Worm (Caenorhabditis elegans): ENCODE measurements around the gene R13A5.10.

R13A5.10 gene

DNA sequence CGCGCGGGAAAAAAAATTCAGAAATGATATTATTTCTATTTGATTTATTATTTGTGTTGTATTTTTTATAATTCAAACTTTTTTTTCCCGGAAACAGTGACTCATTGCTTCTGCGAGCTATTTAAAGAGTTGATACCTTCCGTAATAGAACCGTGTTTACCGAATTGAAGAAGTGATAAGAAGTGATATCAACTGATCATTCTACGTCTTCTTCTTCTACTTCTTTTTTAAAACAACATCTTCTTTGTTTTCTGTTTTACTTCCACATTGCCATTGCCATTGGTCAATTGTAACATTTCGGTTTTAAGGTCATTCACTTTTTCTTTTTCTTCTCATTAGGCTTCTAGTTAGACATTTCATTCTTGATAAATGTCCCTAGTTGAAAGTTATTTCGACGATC lies 16.7 kb downstream of the R13A5.10 start, which contains the start of gene ttr-32:
TSS of gene ttr-32 (plus strand) at position 314 of the 400 bp plus-strand sequence.
- TF ChIP-seq nhr-12 (tag; optimal IDR thresholded peaks at IDR 0.05) (no peak), nhr-25 (tag; optimal IDR thresholded peaks at IDR 0.05) (peak; percentile 56), sma-3 (GFP tag; optimal IDR thresholded peaks at IDR 0.05) (peak; percentile 41), ceh-16 (tag; optimal IDR thresholded peaks at IDR 0.05) (no peak), F13H6.1 (tag; optimal IDR thresholded peaks at IDR 0.05) (no peak), ama-1 (optimal IDR thresholded peaks at IDR 0.05) (no peak), fos-1 (tag; optimal IDR thresholded peaks at IDR 0.05) (no peak), blmp-1 (tag; optimal IDR thresholded peaks at IDR 0.05; ENCODE audit: insufficient read depth) (no peak)

DNA sequence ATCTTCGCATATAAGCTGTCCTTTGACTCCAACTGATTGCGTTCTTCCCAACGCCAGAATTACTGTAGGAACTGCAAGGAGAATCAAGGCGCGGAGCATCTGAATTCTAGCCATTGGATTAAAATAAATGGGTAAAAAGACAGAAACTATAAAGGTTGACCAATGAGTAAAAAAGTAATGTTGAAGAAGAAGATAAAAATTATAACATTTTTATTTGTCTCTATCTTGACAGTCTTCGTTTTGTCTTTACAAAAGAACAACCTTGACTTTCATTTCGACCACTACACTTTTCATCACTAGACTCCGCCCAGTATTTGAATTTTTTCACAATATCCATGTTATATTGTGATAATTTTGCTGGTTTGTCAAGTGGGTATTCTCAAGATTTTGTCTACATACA lies 17.5 kb downstream of the R13A5.10 start, which contains the start of gene ttr-8:
TSS of gene ttr-8 (minus strand) at position 101 of the 400 bp plus-strand sequence.
- TF ChIP-seq crh-2 (tag; optimal IDR thresholded peaks at IDR 0.05) (no peak), lsy-2 (tag; optimal IDR thresholded peaks at IDR 0.05) (no peak), ztf-1 (GFP tag; conservative IDR thresholded peaks at IDR 0.05) (no peak), ztf-4 (tag; optimal IDR thresholded peaks at IDR 0.05) (no peak), sem-4 (tag; optimal IDR thresholded peaks at IDR 0.05) (no peak)

DNA sequence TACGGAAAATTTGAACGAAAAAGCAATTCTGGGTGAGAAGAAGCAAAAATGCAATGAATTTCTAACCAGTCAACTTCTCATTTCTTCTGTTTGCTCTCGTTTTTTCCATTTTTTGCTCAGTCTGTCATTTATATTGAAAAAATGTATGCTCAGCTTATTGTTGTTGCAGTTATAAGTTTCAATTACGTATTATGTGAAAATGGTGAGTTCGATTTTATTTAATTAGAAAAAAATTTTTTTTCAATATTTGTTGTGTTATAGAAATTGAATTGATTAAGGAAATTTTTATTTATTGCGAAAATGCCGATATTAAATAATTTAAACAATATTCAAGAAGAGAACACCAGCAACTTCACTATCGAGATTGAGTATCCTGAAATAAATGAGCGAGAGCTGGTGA lies 20.9 kb downstream of the R13A5.10 start, which contains the start of gene lgc-12:
TSS of gene lgc-12 (plus strand) at position 301 of the 400 bp plus-strand sequence.
- TF ChIP-seq F13H6.1 (tag; optimal IDR thresholded peaks at IDR 0.05) (no peak), elt-1 (tag; optimal IDR thresholded peaks at IDR 0.05) (no peak), skn-1 (tag; optimal IDR thresholded peaks at IDR 0.05) (no peak), sma-9 (GFP tag; optimal IDR thresholded peaks at IDR 0.05) (no peak), sma-9 (tag; optimal IDR thresholded peaks at IDR 0.05) (no peak), nhr-6 (tag; optimal IDR thresholded peaks at IDR 0.05) (no peak), dmd-4 (tag; optimal IDR thresholded peaks at IDR 0.05) (no peak), lin-39 (tag; optimal IDR thresholded peaks at IDR 0.05) (no peak), aly-2 (tag; optimal IDR thresholded peaks at IDR 0.05) (no peak), mbf-1 (tag; optimal IDR thresholded peaks at IDR 0.05) (no peak), nhr-21 (tag; optimal IDR thresholded peaks at IDR 0.05) (no peak), ztf-4 (tag; optimal IDR thresholded peaks at IDR 0.05) (no peak), nhr-25 (tag; optimal IDR thresholded peaks at IDR 0.05) (no peak), ztf-1 (GFP tag; conservative IDR thresholded peaks at IDR 0.05) (no peak), ama-1 (optimal IDR thresholded peaks at IDR 0.05) (no peak), nhr-237 (tag; optimal IDR thresholded peaks at IDR 0.05) (no peak), fos-1 (tag; optimal IDR thresholded peaks at IDR 0.05) (no peak), C34F6.9 (tag; optimal IDR thresholded peaks at IDR 0.05) (no peak), nhr-12 (tag; optimal IDR thresholded peaks at IDR 0.05) (no peak), alr-1 (tag; optimal IDR thresholded peaks at IDR 0.05) (no peak)

DNA sequence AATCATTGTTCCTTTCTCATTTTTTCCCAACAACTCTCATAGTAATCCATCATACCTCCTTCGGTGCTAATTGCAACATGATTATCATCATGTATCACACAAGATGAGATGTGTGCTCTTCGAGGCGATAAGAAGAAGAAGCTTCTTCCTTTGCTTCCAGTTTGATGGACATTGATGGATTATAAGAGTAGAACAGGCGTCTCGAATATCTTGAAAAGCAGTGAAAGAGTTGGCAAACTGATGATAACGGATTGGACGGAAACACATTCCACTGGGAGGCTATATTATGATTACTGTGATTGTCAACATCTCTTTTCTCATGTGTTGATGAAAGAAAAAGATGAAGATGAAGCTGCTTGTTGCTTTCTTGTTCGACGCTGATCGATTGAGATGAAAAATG lies 22.9 kb downstream of the R13A5.10 start:
- no peak for TF ChIP-seq elt-3 (tag; optimal IDR thresholded peaks at IDR 0.05)
- TF ChIP-seq Y55F3AM.14 (GFP tag; optimal IDR thresholded peaks at IDR 0.05) = no peak
- TF ChIP-seq gmeb-1 (tag; optimal IDR thresholded peaks at IDR 0.05) = no peak
- no peak for TF ChIP-seq nhr-77 (tag; optimal IDR thresholded peaks at IDR 0.05)
- TF ChIP-seq mab-5 (tag; optimal IDR thresholded peaks at IDR 0.05) = peak; percentile 18
- no peak for TF ChIP-seq mbf-1 (tag; optimal IDR thresholded peaks at IDR 0.05)
- TF ChIP-seq nhr-11 (tag; optimal IDR thresholded peaks at IDR 0.05) = no peak
- no peak for TF ChIP-seq elt-1 (tag; optimal IDR thresholded peaks at IDR 0.05)
- peak; percentile 64 for TF ChIP-seq nhr-129 (tag; optimal IDR thresholded peaks at IDR 0.05)
- TF ChIP-seq ceh-16 (tag; optimal IDR thresholded peaks at IDR 0.05) = no peak
- TF ChIP-seq crh-2 (tag; optimal IDR thresholded peaks at IDR 0.05) = no peak
- TF ChIP-seq egl-27 (tag; optimal IDR thresholded peaks at IDR 0.05) = peak; percentile 32
- no peak for TF ChIP-seq nhr-23 (tag; optimal IDR thresholded peaks at IDR 0.05)
- no peak for TF ChIP-seq unc-39 (tag; optimal IDR thresholded peaks at IDR 0.05)
- TF ChIP-seq lsy-2 (tag; optimal IDR thresholded peaks at IDR 0.05) = peak in 1 of 2 experiments; percentile 42
- TF ChIP-seq lin-13 (GFP tag; optimal IDR thresholded peaks at IDR 0.05) = no peak
- no peak for TF ChIP-seq sem-4 (tag; optimal IDR thresholded peaks at IDR 0.05)
- no peak for TF ChIP-seq nhr-6 (tag; optimal IDR thresholded peaks at IDR 0.05)
- peak; percentile 22 for TF ChIP-seq unc-55 (GFP tag; optimal IDR thresholded peaks at IDR 0.05)
- TF ChIP-seq nhr-21 (tag; optimal IDR thresholded peaks at IDR 0.05) = no peak
- TF ChIP-seq ztf-4 (tag; optimal IDR thresholded peaks at IDR 0.05) = no peak
- no peak for TF ChIP-seq ceh-82 (tag; optimal IDR thresholded peaks at IDR 0.05)
- no peak for TF ChIP-seq alr-1 (tag; optimal IDR thresholded peaks at IDR 0.05)
- TF ChIP-seq ama-1 (optimal IDR thresholded peaks at IDR 0.05) = no peak
- TF ChIP-seq sma-9 (GFP tag; optimal IDR thresholded peaks at IDR 0.05) = peak; percentile 45
- no peak for TF ChIP-seq sma-9 (tag; optimal IDR thresholded peaks at IDR 0.05)
- peak; percentile 19 for TF ChIP-seq C34F6.9 (tag; optimal IDR thresholded peaks at IDR 0.05)
- no peak for TF ChIP-seq mdl-1 (tag; optimal IDR thresholded peaks at IDR 0.05)
- TF ChIP-seq sma-3 (GFP tag; optimal IDR thresholded peaks at IDR 0.05) = no peak
- TF ChIP-seq nhr-237 (tag; optimal IDR thresholded peaks at IDR 0.05) = no peak
- no peak for TF ChIP-seq blmp-1 (tag; optimal IDR thresholded peaks at IDR 0.05; ENCODE audit: insufficient read depth)
- TF ChIP-seq R02D3.7 (tag; optimal IDR thresholded peaks at IDR 0.05) = no peak
- no peak for TF ChIP-seq ztf-1 (GFP tag; conservative IDR thresholded peaks at IDR 0.05)
- TF ChIP-seq lin-39 (tag; optimal IDR thresholded peaks at IDR 0.05) = peak; percentile 52
- TF ChIP-seq zag-1 (tag; optimal IDR thresholded peaks at IDR 0.05) = peak; percentile 18
- peak; percentile 68 for TF ChIP-seq F13H6.1 (tag; optimal IDR thresholded peaks at IDR 0.05)
- TF ChIP-seq aly-2 (tag; optimal IDR thresholded peaks at IDR 0.05) = no peak
- no peak for TF ChIP-seq ZK546.5 (tag; optimal IDR thresholded peaks at IDR 0.05)
- no peak for TF ChIP-seq snpc-4 (tag; optimal IDR thresholded peaks at IDR 0.05)
- TF ChIP-seq nhr-10 (tag; optimal IDR thresholded peaks at IDR 0.05) = no peak
